Fruit fly (Drosophila melanogaster) whole organism: ENCODE results near the gene CG13847.

Experiments used
- CG8478 ChIP-seq: fragments of >200 bp; optimal IDR thresholded peaks from 2 replicates; lab custom pipeline; 2018; ENCODE audit warnings: inconsistent platforms
- Dll ChIP-seq: fragments of >200 bp; optimal IDR thresholded peaks from 2 replicates; lab custom pipeline; 2017
- EcR ChIP-seq, 2 experiments: fragments of >200 bp; optimal IDR thresholded peaks; 2 replicates each; lab custom pipeline; 2017; ENCODE audit warnings: missing biosample characterization in 2 of 2, missing genetic modification characterization in 2 of 2, missing genetic modification reagents in 2 of 2
- pan ChIP-seq: fragments of >200 bp; optimal IDR thresholded peaks from 2 replicates; lab custom pipeline; 2017
- psq ChIP-seq: fragments of >200 bp; optimal IDR thresholded peaks from 2 replicates; lab custom pipeline; 2017
- usp ChIP-seq: fragments of >200 bp; optimal IDR thresholded peaks from 2 replicates; lab custom pipeline; 2017; ENCODE audit warnings: missing biosample characterization, missing genetic modification characterization, mixed read lengths

Gene CG13847

dm6 chr3R:22423996-22424395 is 12.0 kb downstream of the CG13847 start:
- TF ChIP-seq EcR (GFP tag; optimal IDR thresholded peaks at IDR 0.05; lab: Kevin White, UChicago) (no peak), Dll (lab: Kevin White, UChicago) (no peak), usp (GFP tag; lab: Kevin White, UChicago) (no peak), CG8478 (no peak), pan (lab: Kevin White, UChicago) (no peak), psq (lab: Kevin White, UChicago) (no peak)

dm6 chr3R:22421618-22422017 is 14.3 kb downstream of the CG13847 start:
- TF ChIP-seq Dll (lab: Kevin White, UChicago) (no peak), pan (lab: Kevin White, UChicago) (no peak), usp (GFP tag; lab: Kevin White, UChicago) (no peak), EcR (GFP tag; optimal IDR thresholded peaks at IDR 0.05; lab: Kevin White, UChicago) (no peak), CG8478 (no peak), psq (lab: Kevin White, UChicago) (no peak)

dm6 chr3R:22420911-22421310 is 15.0 kb downstream of the CG13847 start, which contains the start of the genes Nop56 and mats:
Gene Nop56, minus strand, starts transcription at chr3R:22421068.
Gene mats, plus strand, starts transcription at chr3R:22421161.
- TF ChIP-seq EcR (GFP tag; optimal IDR thresholded peaks at IDR 0.05; lab: Kevin White, UChicago) (no peak), pan (lab: Kevin White, UChicago) (no peak), usp (GFP tag; lab: Kevin White, UChicago) (no peak), psq (lab: Kevin White, UChicago) (no peak), CG8478 (no peak)

- TF ChIP-seq usp (GFP tag; lab: Kevin White, UChicago) (no peak), Dll (lab: Kevin White, UChicago) (no peak), EcR (GFP tag; optimal IDR thresholded peaks at IDR 0.05; lab: Kevin White, UChicago) (no peak), CG8478 (no peak), psq (lab: Kevin White, UChicago) (no peak), pan (lab: Kevin White, UChicago) (no peak)
These were observed 23.9 kb downstream of the CG13847 start for dm6 chr3R:22411879-22412587.

dm6 chr3R:22410537-22411360 is 25.2 kb downstream of the CG13847 start, which contains the start of the genes CG13850 and lqfR:
Gene CG13850, minus strand, starts transcription at chr3R:22410915.
Gene lqfR, plus strand, starts transcription at chr3R:22411301.
- no peak for TF ChIP-seq Dll (lab: Kevin White, UChicago)
- TF ChIP-seq psq (lab: Kevin White, UChicago): no peak
- no peak for TF ChIP-seq CG8478
- TF ChIP-seq usp (GFP tag; lab: Kevin White, UChicago): no peak
- TF ChIP-seq EcR (GFP tag; optimal IDR thresholded peaks at IDR 0.05; lab: Kevin White, UChicago): no peak
- no peak for TF ChIP-seq pan (lab: Kevin White, UChicago)

dm6 chr3R:22405639-22406038 is 30.3 kb downstream of the CG13847 start, which contains the start of gene CG13855:
Gene CG13855, plus strand, starts transcription at chr3R:22405939.
- no peak for TF ChIP-seq Dll (lab: Kevin White, UChicago)
- TF ChIP-seq EcR (GFP tag; optimal IDR thresholded peaks at IDR 0.05; lab: Kevin White, UChicago): no peak

dm6 chr3R:22402355-22402754 is 33.6 kb downstream of the CG13847 start, which contains the start of gene CG13856:
Gene CG13856, plus strand, starts transcription at chr3R:22402655.
- TF ChIP-seq usp (GFP tag; lab: Kevin White, UChicago): no peak

dm6 chr3R:22400246-22400645 is 35.7 kb downstream of the CG13847 start:
- TF ChIP-seq usp (GFP tag; lab: Kevin White, UChicago) (no peak), psq (lab: Kevin White, UChicago) (no peak), pan (lab: Kevin White, UChicago) (no peak)

- peak; percentile 44 for TF ChIP-seq CG8478
- no peak for TF ChIP-seq EcR (GFP tag; optimal IDR thresholded peaks at IDR 0.05; lab: Kevin White, UChicago)
These were observed 38.8 kb downstream of the CG13847 start for dm6 chr3R:22397068-22397700.

dm6 chr3R:22396238-22396772 is 39.6 kb downstream of the CG13847 start:
- TF ChIP-seq psq (lab: Kevin White, UChicago) (no peak), EcR (GFP tag; optimal IDR thresholded peaks at IDR 0.05; lab: Kevin White, UChicago) (no peak), Dll (lab: Kevin White, UChicago) (no peak), CG8478 (no peak), pan (lab: Kevin White, UChicago) (no peak), usp (GFP tag; lab: Kevin White, UChicago) (no peak)

dm6 chr3R:22395409-22396178 is 40.4 kb downstream of the CG13847 start:
- TF ChIP-seq usp (GFP tag; lab: Kevin White, UChicago) (no peak), EcR (GFP tag; optimal IDR thresholded peaks at IDR 0.05; lab: Kevin White, UChicago) (no peak), Dll (lab: Kevin White, UChicago) (no peak), pan (lab: Kevin White, UChicago) (no peak), psq (lab: Kevin White, UChicago) (no peak), CG8478 (no peak)
